Fruit fly (Drosophila melanogaster): ENCODE results near the gene CG7215.

- TF ChIP-seq tin (GFP tag; optimal IDR thresholded peaks at IDR 0.05), result no peak
- no peak for TF ChIP-seq CG7928 (GFP tag; optimal IDR thresholded peaks at IDR 0.05)
- TF ChIP-seq CG10979 (tag; optimal IDR thresholded peaks at IDR 0.05), result no peak
- TF ChIP-seq CG13894 (tag; optimal IDR thresholded peaks at IDR 0.05), result no peak
- no peak for TF ChIP-seq emc (GFP tag; optimal IDR thresholded peaks at IDR 0.05)
- TF ChIP-seq row (GFP tag; IDR thresholded peaks at IDR 0.05), result no peak
- no peak for TF ChIP-seq prd (optimal IDR thresholded peaks at IDR 0.05)
- TF ChIP-seq prd (GFP tag; IDR thresholded peaks at IDR 0.05), result no peak
- TF ChIP-seq Rfx (GFP tag; IDR thresholded peaks at IDR 0.05), result no peak
- TF ChIP-seq Sin3A (optimal IDR thresholded peaks at IDR 0.05), result no peak
- TF ChIP-seq CG7271 (tag; optimal IDR thresholded peaks at IDR 0.05), result no peak
- no peak for TF ChIP-seq knrl (GFP tag; IDR thresholded peaks at IDR 0.05; ENCODE audit: partially characterized antibody)
- no peak for TF ChIP-seq bsh (GFP tag; optimal IDR thresholded peaks at IDR 0.05)
- no peak for TF ChIP-seq Hmx (GFP tag; optimal IDR thresholded peaks at IDR 0.05)
- no peak for TF ChIP-seq CG4424 (GFP tag; optimal IDR thresholded peaks at IDR 0.05)
Measured at dm6 chr3R:18169982-18170531, 3.0 kb upstream of the CG7215 start.
